Fruit fly (Drosophila melanogaster) whole organism, embryonic: ENCODE results near the gene fzy.
A peak's percentile ranks its signal among the peaks of the same experiment; 100 is the strongest.

Experiments used
- CG10267 ChIP-seq: fragments of 200-800 bp; sonication (Bioruptor generic); optimal IDR thresholded peaks from 2 replicates; lab custom pipeline; 2018; ENCODE audit warnings: missing biosample characterization, mild to moderate bottlenecking, missing genetic modification characterization, moderate library complexity
- CG10462 ChIP-seq: fragments of 200-800 bp; sonication (Bioruptor generic); optimal IDR thresholded peaks from 2 replicates; lab custom pipeline; 2016; ENCODE audit warnings: missing biosample characterization, missing genetic modification characterization
- CG11560 ChIP-seq: fragments of 200-800 bp; sonication (Bioruptor generic); IDR thresholded peaks from 3 replicates; pipeline ENCODE4 v1.3.6; 2022; ENCODE audit warnings: missing biosample characterization, missing genetic modification characterization
- CG12299 ChIP-seq: fragments of 200-800 bp; sonication (Bioruptor generic); optimal IDR thresholded peaks from 2 replicates; lab custom pipeline; 2018; ENCODE audit warnings: missing biosample characterization, mild to moderate bottlenecking, missing genetic modification characterization
- CG12659 ChIP-seq: fragments of 200-800 bp; sonication (Bioruptor generic); optimal IDR thresholded peaks from 3 replicates; lab custom pipeline; 2017; ENCODE audit warnings: mild to moderate bottlenecking, missing biosample characterization, missing genetic modification reagents, missing genetic modification characterization
- CG13123 ChIP-seq: fragments of 200-800 bp; sonication (Bioruptor generic); optimal IDR thresholded peaks from 2 replicates; lab custom pipeline; 2016; ENCODE audit warnings: missing biosample characterization, missing genetic modification characterization
- CG13624 ChIP-seq: fragments of 200-800 bp; sonication (Bioruptor generic); optimal IDR thresholded peaks from 2 replicates; lab custom pipeline; 2016; ENCODE audit warnings: missing biosample characterization, missing genetic modification characterization
- CG14050 ChIP-seq: fragments of 200-800 bp; sonication (Bioruptor generic); IDR thresholded peaks from 3 replicates; pipeline ENCODE4 v1.3.6; 2022; ENCODE audit warnings: missing biosample characterization, missing genetic modification characterization
- CG1602 ChIP-seq: fragments of 200-800 bp; sonication (Bioruptor generic); optimal IDR thresholded peaks from 3 replicates; lab custom pipeline; 2016; ENCODE audit warnings: missing biosample characterization, missing genetic modification characterization
- CG17328 ChIP-seq: fragments of 200-800 bp; sonication (Bioruptor generic); IDR thresholded peaks from 2 replicates; pipeline ENCODE4 v1.3.6; 2022; ENCODE audit warnings: missing biosample characterization, missing genetic modification characterization
- CG17361 ChIP-seq: fragments of 200-800 bp; sonication (Bioruptor generic); IDR thresholded peaks from 3 replicates; pipeline ENCODE4 v1.3.6; 2022; ENCODE audit warnings: missing biosample characterization, missing genetic modification characterization
- CG17829 ChIP-seq: fragments of 200-800 bp; optimal IDR thresholded peaks from 2 replicates; lab custom pipeline; 2019; ENCODE audit warnings: missing biosample characterization, mild to moderate bottlenecking, missing genetic modification characterization, moderate library complexity
- CG1792 ChIP-seq: fragments of 200-800 bp; sonication (Bioruptor generic); optimal IDR thresholded peaks from 2 replicates; lab custom pipeline; 2016; ENCODE audit warnings: missing biosample characterization, missing genetic modification characterization
- CG18619 ChIP-seq: fragments of 200-800 bp; sonication (Bioruptor generic); optimal IDR thresholded peaks from 3 replicates; lab custom pipeline; 2017; ENCODE audit warnings: missing biosample characterization, mild to moderate bottlenecking, missing genetic modification characterization
- CG2120 ChIP-seq: fragments of 200-800 bp; sonication (Bioruptor generic); optimal IDR thresholded peaks from 3 replicates; lab custom pipeline; 2016; ENCODE audit warnings: missing biosample characterization, missing genetic modification characterization
- CG30431 ChIP-seq: fragments of 200-800 bp; sonication (Bioruptor generic); optimal IDR thresholded peaks from 2 replicates; lab custom pipeline; 2017; ENCODE audit warnings: missing biosample characterization, missing genetic modification characterization
- CG3065 ChIP-seq: fragments of 200-800 bp; sonication (Bioruptor generic); optimal IDR thresholded peaks from 2 replicates; lab custom pipeline; 2016; ENCODE audit warnings: missing biosample characterization, missing genetic modification characterization
- CG33557 ChIP-seq: fragments of 200-800 bp; sonication (Bioruptor generic); optimal IDR thresholded peaks from 2 replicates; lab custom pipeline; 2019; ENCODE audit warnings: missing biosample characterization, mild to moderate bottlenecking, missing genetic modification characterization, moderate library complexity
- CG5180 ChIP-seq: fragments of 200-800 bp; sonication (Bioruptor generic); optimal IDR thresholded peaks from 3 replicates; lab custom pipeline; 2017; ENCODE audit warnings: missing biosample characterization, missing genetic modification characterization, mild to moderate bottlenecking, moderate library complexity, missing genetic modification reagents
- CG7271 ChIP-seq: fragments of 200-800 bp; sonication (Bioruptor generic); optimal IDR thresholded peaks from 2 replicates; lab custom pipeline; 2018; ENCODE audit warnings: missing biosample characterization, mild to moderate bottlenecking, missing genetic modification characterization, moderate library complexity
- CG7556 ChIP-seq: fragments of 200-800 bp; sonication (Bioruptor generic); optimal IDR thresholded peaks from 2 replicates; lab custom pipeline; 2017; ENCODE audit warnings: missing biosample characterization, mild to moderate bottlenecking, missing genetic modification characterization
- CG8388 ChIP-seq: fragments of 200-800 bp; sonication (Bioruptor generic); optimal IDR thresholded peaks from 2 replicates; lab custom pipeline; 2019; ENCODE audit warnings: missing biosample characterization, mild to moderate bottlenecking, missing genetic modification characterization, moderate library complexity
- Dp ChIP-seq: fragments of 200-800 bp; sonication (Bioruptor generic); optimal IDR thresholded peaks from 2 replicates; lab custom pipeline; 2018; ENCODE audit warnings: missing biosample characterization, mild to moderate bottlenecking, missing genetic modification characterization, moderate library complexity
- Ets97D ChIP-seq: fragments of 200-800 bp; sonication (Bioruptor generic); optimal IDR thresholded peaks from 3 replicates; lab custom pipeline; 2016; ENCODE audit warnings: missing biosample characterization, missing genetic modification characterization
- Fer3 ChIP-seq: fragments of 200-800 bp; sonication (Bioruptor generic); optimal IDR thresholded peaks from 2 replicates; lab custom pipeline; 2018; ENCODE audit warnings: missing biosample characterization, mild to moderate bottlenecking, missing genetic modification characterization, moderate library complexity
- HmgZ ChIP-seq: fragments of 200-800 bp; sonication (Bioruptor generic); optimal IDR thresholded peaks from 2 replicates; lab custom pipeline; 2018; ENCODE audit warnings: missing biosample characterization, mild to moderate bottlenecking, missing genetic modification characterization
- Hmx ChIP-seq: fragments of 200-800 bp; sonication (Bioruptor generic); optimal IDR thresholded peaks from 2 replicates; lab custom pipeline; 2016; ENCODE audit warnings: missing biosample characterization, missing genetic modification characterization
- Kr ChIP-seq: fragments of 200-800 bp; sonication (Bioruptor generic); optimal IDR thresholded peaks from 2 replicates; lab custom pipeline; 2017; ENCODE audit warnings: missing biosample characterization, mild to moderate bottlenecking, missing genetic modification characterization
- NC2β ChIP-seq: fragments of 200-800 bp; sonication (Bioruptor generic); optimal IDR thresholded peaks from 2 replicates; lab custom pipeline; 2016; ENCODE audit warnings: missing biosample characterization, missing genetic modification characterization
- NK7.1 ChIP-seq: fragments of 200-800 bp; sonication (Bioruptor generic); optimal IDR thresholded peaks from 3 replicates; lab custom pipeline; 2016; ENCODE audit warnings: missing biosample characterization, missing genetic modification characterization
- Nf-YC ChIP-seq: fragments of 200-800 bp; optimal IDR thresholded peaks from 3 replicates; lab custom pipeline; 2019; ENCODE audit warnings: missing biosample characterization, mild to moderate bottlenecking, missing genetic modification characterization, moderate library complexity
- Pdp1 ChIP-seq, 2 experiments: fragments of 200-800 bp; sonication (Bioruptor generic); optimal IDR thresholded peaks; 3 replicates each; lab custom pipeline; 2016; ENCODE audit warnings: missing biosample characterization in 2 of 2, missing genetic modification characterization in 2 of 2, mild to moderate bottlenecking in 1 of 2, moderate library complexity in 1 of 2
- Rfx ChIP-seq: fragments of 200-800 bp; sonication (Bioruptor generic); IDR thresholded peaks from 2 replicates; pipeline ENCODE4 v1.3.6; 2022; ENCODE audit warnings: missing biosample characterization, missing genetic modification characterization
- Six4 ChIP-seq: fragments of 200-800 bp; sonication (Bioruptor generic); optimal IDR thresholded peaks from 2 replicates; lab custom pipeline; 2016; ENCODE audit warnings: missing biosample characterization, missing genetic modification characterization
- YL-1 ChIP-seq: fragments of 200-800 bp; sonication (Bioruptor generic); optimal IDR thresholded peaks from 3 replicates; lab custom pipeline; 2017; ENCODE audit warnings: missing biosample characterization, mild to moderate bottlenecking, missing genetic modification characterization
- bowl ChIP-seq: fragments of 200-800 bp; sonication (Bioruptor generic); IDR thresholded peaks from 2 replicates; pipeline ENCODE4 v1.3.6; 2022; ENCODE audit warnings: missing biosample characterization, missing genetic modification characterization
- exex ChIP-seq: fragments of 200-800 bp; sonication (Bioruptor generic); optimal IDR thresholded peaks from 4 replicates; lab custom pipeline; 2018; ENCODE audit warnings: missing biosample characterization, mild to moderate bottlenecking, missing genetic modification characterization, moderate library complexity
- grn ChIP-seq: fragments of 200-800 bp; sonication (Bioruptor generic); optimal IDR thresholded peaks from 3 replicates; lab custom pipeline; 2017; ENCODE audit warnings: missing biosample characterization, missing genetic modification characterization
- jing ChIP-seq: fragments of 200-800 bp; sonication (Bioruptor generic); optimal IDR thresholded peaks from 2 replicates; lab custom pipeline; 2018; ENCODE audit warnings: missing biosample characterization, mild to moderate bottlenecking, missing genetic modification characterization
- knrl ChIP-seq: fragments of 200-800 bp; sonication (Bioruptor generic); IDR thresholded peaks from 3 replicates; pipeline ENCODE4 v1.3.6; 2022; ENCODE audit warnings: missing biosample characterization, missing genetic modification characterization; ENCODE audit not compliant: partially characterized antibody
- lilli ChIP-seq: fragments of 200-800 bp; sonication (Bioruptor generic); optimal IDR thresholded peaks from 3 replicates; lab custom pipeline; 2016; ENCODE audit warnings: missing biosample characterization, missing genetic modification characterization
- nmo ChIP-seq: fragments of 200-800 bp; sonication (Bioruptor generic); optimal IDR thresholded peaks from 2 replicates; lab custom pipeline; 2018; ENCODE audit warnings: missing biosample characterization, mild to moderate bottlenecking, missing genetic modification characterization, moderate library complexity
- oc ChIP-seq: fragments of 200-800 bp; sonication (Bioruptor generic); optimal IDR thresholded peaks from 2 replicates; lab custom pipeline; 2018; ENCODE audit warnings: missing biosample characterization, mild to moderate bottlenecking, missing genetic modification characterization, moderate library complexity
- pho ChIP-seq: fragments of 200-800 bp; sonication (Bioruptor generic); optimal IDR thresholded peaks from 2 replicates; lab custom pipeline; 2016; ENCODE audit warnings: missing biosample characterization, missing genetic modification characterization
- pzg ChIP-seq: fragments of 200-800 bp; sonication (Bioruptor generic); optimal IDR thresholded peaks from 3 replicates; lab custom pipeline; 2018; ENCODE audit warnings: missing biosample characterization, mild to moderate bottlenecking, missing genetic modification characterization, moderate library complexity
- row ChIP-seq: fragments of 200-800 bp; sonication (Bioruptor generic); IDR thresholded peaks from 3 replicates; pipeline ENCODE4 v1.3.6; 2022; ENCODE audit warnings: missing biosample characterization, missing genetic modification characterization
- sens ChIP-seq: fragments of 200-800 bp; sonication (Bioruptor generic); peaks from one replicate; lab custom pipeline; 2016; ENCODE audit warnings: missing biosample characterization, missing genetic modification characterization
- slbo ChIP-seq: fragments of 200-800 bp; sonication (Bioruptor generic); IDR thresholded peaks from 2 replicates; pipeline ENCODE4 v1.3.6; 2022; ENCODE audit warnings: missing biosample characterization, missing genetic modification characterization
- unpg ChIP-seq: fragments of 200-800 bp; sonication (Bioruptor generic); optimal IDR thresholded peaks from 3 replicates; lab custom pipeline; 2018; ENCODE audit warnings: missing biosample characterization, mild to moderate bottlenecking, missing genetic modification characterization, moderate library complexity
- vvl ChIP-seq: fragments of 200-800 bp; sonication (Bioruptor generic); IDR thresholded peaks from 2 replicates; pipeline ENCODE4 v1.3.6; 2022; ENCODE audit warnings: missing biosample characterization, missing genetic modification characterization

The fzy gene

dm6 chr2L:16302773-16303279 lies 7.9 kb upstream of the fzy start, which contains the start of gene GMF (continued):
- no peak for TF ChIP-seq NK7.1 (GFP tag; lab: Kevin White, UChicago)
- TF ChIP-seq row (GFP tag; lab: Robert Waterston, UW), result peak; percentile 78
- peak; percentile 60 for TF ChIP-seq pzg
- TF ChIP-seq lilli (GFP tag; lab: Kevin White, UChicago), result peak; percentile 45
- TF ChIP-seq CG1602 (GFP tag; lab: Kevin White, UChicago), result peak; percentile 23
- TF ChIP-seq jing (GFP tag; lab: Kevin White, UChicago), result no peak
- no peak for TF ChIP-seq CG13624 (GFP tag; lab: Kevin White, UChicago)
- peak; percentile 52 for TF ChIP-seq Rfx (GFP tag; lab: Robert Waterston, UW)
- TF ChIP-seq Six4 (GFP tag; lab: Kevin White, UChicago), result peak; percentile 6
- TF ChIP-seq nmo, result peak; percentile 75
- TF ChIP-seq CG18619, result peak; percentile 8
- peak; percentile 52; the same call in 1 of the 2 replicates for TF ChIP-seq CG17328 (GFP tag; lab: Robert Waterston, UW)
- TF ChIP-seq knrl (GFP tag; lab: Robert Waterston, UW), result peak; percentile 46; the same call in 2 of the 3 replicates
- peak; percentile 38 for TF ChIP-seq NC2β (GFP tag; lab: Kevin White, UChicago)
- peak; percentile 5 for TF ChIP-seq CG13123 (GFP tag; lab: Kevin White, UChicago)
- peak; percentile 45; the same call in 1 of the 2 replicates for TF ChIP-seq slbo
- TF ChIP-seq pho, result peak; percentile 12
- peak; percentile 40 for TF ChIP-seq unpg (GFP tag; lab: Kevin White, UChicago)
- TF ChIP-seq Nf-YC (tag; lab: Kevin White, UChicago), result peak; percentile 45
- TF ChIP-seq CG8388 (GFP tag; lab: Kevin White, UChicago), result peak; percentile 54
- peak; percentile 97 for TF ChIP-seq CG10267 (tag; lab: Kevin White, UChicago)
- no peak for TF ChIP-seq CG30431
- peak; percentile 49; the same call in 1 of the 2 replicates for TF ChIP-seq vvl (GFP tag; lab: Robert Waterston, UW)
- TF ChIP-seq CG1792, result no peak
- TF ChIP-seq Kr (GFP tag; lab: Kevin White, UChicago), result no peak
- peak; percentile 82 for TF ChIP-seq sens (GFP tag; lab: Kevin White, UChicago)
- TF ChIP-seq Pdp1 (GFP tag; optimal IDR thresholded peaks at IDR 0.05; lab: Kevin White, UChicago), result peak; percentile 5 to 29
- TF ChIP-seq CG11560 (tag; lab: Robert Waterston, UW), result no peak
- peak; percentile 37 for TF ChIP-seq CG33557 (GFP tag; lab: Kevin White, UChicago)
- no peak for TF ChIP-seq bowl (GFP tag; lab: Robert Waterston, UW)
- peak; percentile 67 for TF ChIP-seq CG12659
- TF ChIP-seq CG2120, result peak; percentile 41
- TF ChIP-seq CG7271, result peak; percentile 58
- peak; percentile 5 for TF ChIP-seq CG3065 (GFP tag; lab: Kevin White, UChicago)
- no peak for TF ChIP-seq CG14050 (GFP tag; lab: Robert Waterston, UW)
- TF ChIP-seq CG12299 (tag; lab: Kevin White, UChicago), result peak; percentile 54
- TF ChIP-seq Fer3 (tag; lab: Kevin White, UChicago), result peak; percentile 20
- TF ChIP-seq exex (tag; lab: Kevin White, UChicago), result peak; percentile 41
- peak; percentile 30 for TF ChIP-seq CG7556 (GFP tag; lab: Kevin White, UChicago)
- TF ChIP-seq CG17361 (GFP tag; lab: Robert Waterston, UW), result peak; percentile 78; the same call in 2 of the 3 replicates
- TF ChIP-seq Hmx (GFP tag; lab: Kevin White, UChicago), result peak; percentile 25
- TF ChIP-seq CG10462 (GFP tag; lab: Kevin White, UChicago), result no peak
- TF ChIP-seq grn (GFP tag; lab: Kevin White, UChicago), result peak; percentile 50
- no peak for TF ChIP-seq HmgZ (tag; lab: Kevin White, UChicago)
- TF ChIP-seq CG17829 (tag; lab: Kevin White, UChicago), result peak; percentile 38
- TF ChIP-seq YL-1 (GFP tag; lab: Kevin White, UChicago), result peak; percentile 72
- no peak for TF ChIP-seq oc (tag; lab: Kevin White, UChicago)
- TF ChIP-seq CG5180 (GFP tag; lab: Kevin White, UChicago), result no peak
- TF ChIP-seq Dp (GFP tag; lab: Kevin White, UChicago), result peak; percentile 13
- TF ChIP-seq Ets97D (GFP tag; lab: Kevin White, UChicago), result peak; percentile 45
